Fruit fly (Drosophila melanogaster) Kc167 (cell line): Measurements from ENCODE around the gene Polr3F.

Experiments used
- Myc ChIP-seq: fragments of >200 bp; optimal IDR thresholded peaks from 2 replicates; lab custom pipeline; 2017; ENCODE audit warnings: missing external identifiers
- Sin3A ChIP-seq: fragments of >200 bp; optimal IDR thresholded peaks from 2 replicates; lab custom pipeline; 2018; ENCODE audit warnings: missing external identifiers
- h ChIP-seq: fragments of >200 bp; optimal IDR thresholded peaks from 3 replicates; lab custom pipeline; 2018; ENCODE audit warnings: missing external identifiers
- insv ChIP-seq: fragments of >200 bp; optimal IDR thresholded peaks from 3 replicates; lab custom pipeline; 2018; ENCODE audit warnings: missing external identifiers
- psq ChIP-seq: fragments of >200 bp; optimal IDR thresholded peaks from 2 replicates; lab custom pipeline; 2017; ENCODE audit warnings: missing external identifiers
- ttk ChIP-seq: sonication (Bioruptor generic); optimal IDR thresholded peaks from 2 replicates; lab custom pipeline; 2017; ENCODE audit warnings: missing external identifiers

The Polr3F gene

DNA sequence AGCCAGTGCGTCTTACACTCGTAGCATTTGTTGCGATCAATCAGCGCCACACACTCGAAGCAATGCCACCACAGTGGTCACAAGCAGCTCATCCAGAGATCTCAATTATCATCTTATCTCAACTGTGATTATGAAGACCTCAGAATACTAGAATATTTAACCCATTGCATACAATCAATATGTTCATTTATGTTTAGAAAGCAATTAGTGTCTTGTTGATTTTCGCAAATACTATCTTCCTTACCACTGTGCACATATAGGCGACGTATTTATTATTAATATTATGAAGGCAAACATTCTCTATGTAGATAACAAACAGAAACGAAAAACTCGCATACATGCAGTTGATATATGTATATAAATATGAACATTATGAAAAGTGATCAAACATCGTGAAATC lies 8.4 kb downstream of the Polr3F start:
- TF ChIP-seq Sin3A (lab: Kevin White, UChicago) = no peak
- TF ChIP-seq insv (lab: Kevin White, UChicago) = no peak
- TF ChIP-seq psq (lab: Kevin White, UChicago) = no peak
- TF ChIP-seq h (lab: Kevin White, UChicago) = no peak
- no peak for TF ChIP-seq Myc (lab: Kevin White, UChicago)
- TF ChIP-seq ttk (lab: Kevin White, UChicago) = no peak

DNA sequence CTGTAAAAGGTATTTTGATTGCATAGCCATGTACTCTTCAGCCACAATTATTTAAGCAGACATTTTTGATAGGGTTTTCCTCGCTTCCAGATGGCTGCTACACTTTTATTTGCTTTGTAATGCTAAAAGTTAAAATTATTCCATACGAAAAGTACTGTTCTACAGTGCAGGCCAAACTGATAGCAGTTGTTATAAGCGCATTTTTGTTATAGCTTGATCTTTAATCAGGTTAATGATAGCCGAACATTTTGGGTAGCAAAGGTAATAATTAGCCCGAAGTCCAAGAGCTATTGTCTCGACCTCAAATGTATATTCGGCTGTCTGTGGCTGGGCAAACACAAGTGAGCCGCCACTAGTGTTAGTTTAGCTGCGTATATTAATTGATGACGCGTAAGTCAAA lies 9.2 kb downstream of the Polr3F start:
- TF ChIP-seq insv (lab: Kevin White, UChicago) = no peak
- no peak for TF ChIP-seq Sin3A (lab: Kevin White, UChicago)
- TF ChIP-seq psq (lab: Kevin White, UChicago) = no peak
- no peak for TF ChIP-seq Myc (lab: Kevin White, UChicago)
- no peak for TF ChIP-seq ttk (lab: Kevin White, UChicago)
- no peak for TF ChIP-seq h (lab: Kevin White, UChicago)

DNA sequence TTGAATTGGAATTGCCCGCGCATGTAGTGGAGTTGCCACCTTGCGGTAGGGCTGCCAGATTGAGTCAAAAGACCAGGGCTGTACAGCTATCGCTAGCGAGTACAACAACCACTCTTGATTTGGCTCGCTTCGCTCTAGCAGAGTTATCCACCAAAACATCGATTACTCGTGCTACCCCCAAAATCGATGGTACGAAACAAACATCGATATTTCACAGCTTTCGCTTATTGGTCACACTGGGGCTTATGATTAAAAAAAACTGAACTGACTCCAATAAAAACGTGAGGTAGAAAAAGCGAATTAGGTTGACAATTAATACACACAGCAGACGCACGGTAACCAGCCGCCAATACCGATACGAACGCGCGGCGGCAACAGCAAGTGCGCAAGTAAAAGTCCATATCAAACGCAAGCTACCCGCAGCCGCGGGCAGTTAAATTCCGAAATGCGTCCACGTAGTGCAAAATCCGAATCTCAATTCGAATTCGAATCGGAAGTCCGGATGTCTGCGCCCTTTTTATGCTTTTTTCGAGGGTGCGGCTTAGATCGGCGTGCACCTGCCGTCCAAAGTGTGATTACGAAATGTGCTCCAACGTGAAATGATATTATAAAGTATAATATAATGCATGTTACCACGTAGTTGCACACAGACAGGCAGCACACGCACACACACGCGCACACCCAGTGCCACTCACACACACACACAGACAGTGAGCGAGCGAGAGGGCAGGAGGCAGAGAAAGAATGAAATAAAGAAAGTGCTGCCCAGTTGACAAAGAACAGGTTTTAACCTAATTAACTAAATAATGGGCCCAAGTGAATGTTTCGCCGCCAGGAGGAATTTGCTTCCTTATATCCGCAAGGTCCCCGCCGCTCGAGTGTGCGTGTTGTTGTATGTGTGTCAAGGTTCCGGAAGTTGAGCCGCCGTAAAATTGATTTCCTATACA lies 10.4 kb downstream of the Polr3F start, which contains the start of gene Sar1:
Gene Sar1, plus strand, starts transcription at position 222 of the 947 bp plus-strand sequence.
- TF ChIP-seq Sin3A (lab: Kevin White, UChicago) = no peak
- no peak for TF ChIP-seq Myc (lab: Kevin White, UChicago)
- no peak for TF ChIP-seq ttk (lab: Kevin White, UChicago)
- no peak for TF ChIP-seq h (lab: Kevin White, UChicago)
- no peak for TF ChIP-seq psq (lab: Kevin White, UChicago)
- no peak for TF ChIP-seq insv (lab: Kevin White, UChicago)

DNA sequence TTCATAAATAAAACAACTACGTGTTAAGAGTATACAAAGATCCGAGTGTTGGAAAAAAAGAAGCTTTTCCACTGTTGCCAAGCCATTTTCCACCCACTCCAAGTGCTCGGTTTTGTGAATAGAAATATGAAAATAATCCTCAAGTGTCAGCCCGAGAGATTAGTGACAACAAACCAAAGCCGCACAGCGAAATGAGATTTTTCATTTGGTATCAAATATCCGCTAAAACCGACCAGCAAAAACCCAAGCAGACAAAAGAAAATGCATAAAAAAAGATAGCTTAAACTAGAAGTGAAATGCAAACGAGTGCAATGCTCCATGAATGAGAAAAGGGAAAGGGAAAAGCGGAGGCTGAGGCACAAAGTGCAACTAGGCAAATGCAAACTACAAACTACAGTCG lies 15.8 kb downstream of the Polr3F start, which contains the start of gene rdhB:
Gene rdhB, plus strand, starts transcription at position 301 of the 400 bp plus-strand sequence.
- no peak for TF ChIP-seq psq (lab: Kevin White, UChicago)
- TF ChIP-seq h (lab: Kevin White, UChicago) = no peak
- no peak for TF ChIP-seq insv (lab: Kevin White, UChicago)

DNA sequence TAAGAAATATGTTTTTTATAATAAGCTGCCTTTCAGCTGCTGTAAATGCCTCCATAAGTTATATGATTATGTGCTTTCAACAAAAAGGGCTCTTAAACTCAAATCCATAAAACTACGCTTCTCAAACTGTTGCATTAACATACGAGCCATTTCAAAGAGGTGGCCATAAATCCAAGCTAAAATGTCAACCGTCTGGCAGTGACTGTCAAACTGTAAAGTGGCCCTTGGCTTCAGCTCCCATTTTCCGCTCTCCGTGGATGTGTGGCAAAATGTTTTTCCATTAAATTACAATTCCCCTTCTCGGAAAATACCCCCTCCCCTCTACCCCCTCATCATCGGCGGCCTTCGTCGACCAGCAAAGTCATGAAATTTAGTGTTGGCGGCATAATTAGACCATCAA lies 24.5 kb downstream of the Polr3F start:
- no peak for TF ChIP-seq psq (lab: Kevin White, UChicago)
- no peak for TF ChIP-seq Sin3A (lab: Kevin White, UChicago)
- TF ChIP-seq ttk (lab: Kevin White, UChicago) = no peak
- TF ChIP-seq h (lab: Kevin White, UChicago) = no peak
- no peak for TF ChIP-seq insv (lab: Kevin White, UChicago)
- TF ChIP-seq Myc (lab: Kevin White, UChicago) = no peak

- no peak for TF ChIP-seq Myc (lab: Kevin White, UChicago)
- no peak for TF ChIP-seq h (lab: Kevin White, UChicago)
- no peak for TF ChIP-seq psq (lab: Kevin White, UChicago)
- no peak for TF ChIP-seq insv (lab: Kevin White, UChicago)
- TF ChIP-seq Sin3A (lab: Kevin White, UChicago) = no peak
- TF ChIP-seq ttk (lab: Kevin White, UChicago) = no peak
Observed at dm6 chr3R:22342151-22342550, 25.0 kb downstream of the Polr3F start, which contains the start of gene CG5386. CG5386 (minus strand) TSS chr3R:22342251.

- TF ChIP-seq Myc (lab: Kevin White, UChicago) (no peak), insv (lab: Kevin White, UChicago) (no peak), psq (lab: Kevin White, UChicago) (no peak), ttk (lab: Kevin White, UChicago) (no peak), h (lab: Kevin White, UChicago) (no peak), Sin3A (lab: Kevin White, UChicago) (no peak)
Observed at dm6 chr3R:22341652-22342051, 25.5 kb downstream of the Polr3F start.

DNA sequence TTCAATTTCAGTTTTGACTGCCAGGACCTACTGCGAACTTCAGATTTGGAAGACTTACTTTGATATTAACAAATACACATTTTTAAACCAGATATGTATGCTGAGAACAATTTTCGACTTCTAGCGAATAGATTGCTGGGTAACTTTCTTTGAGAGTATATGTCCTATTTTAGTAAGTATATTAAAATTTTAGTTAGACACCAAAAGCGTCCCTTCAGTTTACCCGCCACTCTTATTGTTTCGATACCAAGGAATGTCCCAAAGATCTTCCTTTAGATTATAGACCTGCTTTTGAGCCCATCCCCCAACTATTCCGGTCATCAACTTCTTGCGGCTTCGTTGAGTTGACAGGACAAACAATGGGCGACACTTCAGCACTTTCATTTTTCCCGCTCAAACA lies 27.0 kb downstream of the Polr3F start, which contains the start of gene CG5388:
Gene CG5388, minus strand, starts transcription at position 101 of the 400 bp plus-strand sequence.
- TF ChIP-seq insv (lab: Kevin White, UChicago) = no peak
- TF ChIP-seq Myc (lab: Kevin White, UChicago) = no peak
- no peak for TF ChIP-seq Sin3A (lab: Kevin White, UChicago)
- no peak for TF ChIP-seq ttk (lab: Kevin White, UChicago)
- TF ChIP-seq h (lab: Kevin White, UChicago) = no peak
- TF ChIP-seq psq (lab: Kevin White, UChicago) = no peak

DNA sequence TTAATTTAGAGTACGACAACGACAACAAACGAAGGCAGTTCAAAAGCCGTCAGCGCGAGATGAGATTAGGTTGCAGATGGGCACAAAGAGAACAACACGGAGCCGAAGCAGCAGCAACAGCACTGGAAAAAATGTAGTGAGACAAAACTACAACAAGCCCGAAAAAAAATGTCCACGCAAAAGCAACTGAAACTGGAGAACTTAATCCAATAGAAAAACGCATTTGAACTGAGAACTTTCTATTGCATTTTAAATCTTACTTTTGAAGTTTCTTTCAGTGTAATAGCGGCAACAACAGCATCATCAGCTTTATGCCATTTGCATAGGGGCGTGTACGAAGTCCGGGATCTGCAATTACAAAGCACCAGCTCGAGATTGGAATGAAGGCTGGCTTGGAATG lies 27.7 kb downstream of the Polr3F start:
- TF ChIP-seq ttk (lab: Kevin White, UChicago) = no peak
- no peak for TF ChIP-seq Myc (lab: Kevin White, UChicago)
- TF ChIP-seq psq (lab: Kevin White, UChicago) = no peak
- no peak for TF ChIP-seq h (lab: Kevin White, UChicago)
- TF ChIP-seq Sin3A (lab: Kevin White, UChicago) = no peak
- TF ChIP-seq insv (lab: Kevin White, UChicago) = no peak

DNA sequence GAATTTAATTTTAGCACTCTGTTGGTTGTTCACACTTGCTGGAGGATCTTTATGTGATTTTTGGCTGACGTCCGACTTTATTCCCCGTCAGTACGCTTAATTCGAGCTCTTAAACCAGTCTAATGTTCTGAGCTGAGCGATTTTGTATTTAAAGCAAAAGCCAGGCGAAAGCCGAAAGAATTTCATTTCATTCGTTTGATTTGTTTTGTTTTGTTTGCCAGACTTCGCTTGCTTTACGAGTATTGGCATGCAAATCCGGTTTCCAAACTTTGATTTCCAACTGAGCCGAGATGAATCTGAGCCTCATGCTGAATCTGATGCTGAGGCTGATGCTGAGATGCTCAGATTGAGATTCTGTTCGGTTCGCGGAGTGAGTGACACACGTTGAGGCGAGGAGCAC lies 33.1 kb downstream of the Polr3F start, which contains the start of gene CG5391:
Gene CG5391, minus strand, starts transcription at position 101 of the 400 bp plus-strand sequence.
- no peak for TF ChIP-seq psq (lab: Kevin White, UChicago)
- TF ChIP-seq insv (lab: Kevin White, UChicago) = no peak
- TF ChIP-seq Sin3A (lab: Kevin White, UChicago) = no peak
- TF ChIP-seq Myc (lab: Kevin White, UChicago) = no peak
- no peak for TF ChIP-seq ttk (lab: Kevin White, UChicago)
- TF ChIP-seq h (lab: Kevin White, UChicago) = no peak

dm6 chr3R:22331691-22332090 lies 35.5 kb downstream of the Polr3F start, which contains the start of gene CG13862:
CG13862 (plus strand) TSS chr3R:22331991.
- TF ChIP-seq Myc (lab: Kevin White, UChicago) = no peak
- no peak for TF ChIP-seq psq (lab: Kevin White, UChicago)
- TF ChIP-seq Sin3A (lab: Kevin White, UChicago) = no peak
- TF ChIP-seq h (lab: Kevin White, UChicago) = no peak
- TF ChIP-seq insv (lab: Kevin White, UChicago) = no peak
- no peak for TF ChIP-seq ttk (lab: Kevin White, UChicago)
